Worm (Caenorhabditis elegans) whole organism, mixed stage, embryonic: ENCODE measurements around the gene C01G10.10.

Source experiments
- M03D4.4 ChIP-seq: sonication (generic microtip); optimal IDR thresholded peaks from 2 replicates; lab custom pipeline; 2017; ENCODE audit warnings: mild to moderate bottlenecking, missing genetic modification characterization, missing compliant biosample characterization
- bed-3 ChIP-seq: fragments of 200-800 bp; sonication (Bioruptor generic); optimal IDR thresholded peaks from 3 replicates; lab custom pipeline; 2018; ENCODE audit warnings: mild to moderate bottlenecking, missing genetic modification characterization, moderate library complexity, missing compliant biosample characterization
- blmp-1 ChIP-seq: fragments of 150-350 bp; optimal IDR thresholded peaks from 2 replicates; lab custom pipeline; 2014; ENCODE audit warnings: missing biosample characterization, missing genetic modification characterization
- ceh-39 ChIP-seq: fragments of 150-350 bp; optimal IDR thresholded peaks from 2 replicates; lab custom pipeline; 2014; ENCODE audit warnings: missing biosample characterization, missing genetic modification characterization
- ceh-43 ChIP-seq: fragments of 200-800 bp; sonication (Bioruptor generic); optimal IDR thresholded peaks from 2 replicates; lab custom pipeline; 2018; ENCODE audit warnings: mild to moderate bottlenecking, missing genetic modification characterization, moderate library complexity, missing compliant biosample characterization
- ceh-83 ChIP-seq: fragments of 200-800 bp; sonication (Bioruptor generic); optimal IDR thresholded peaks from 2 replicates; lab custom pipeline; 2018; ENCODE audit warnings: mild to moderate bottlenecking, missing genetic modification characterization, missing compliant biosample characterization
- ces-1 ChIP-seq: fragments of 150-350 bp; optimal IDR thresholded peaks from 2 replicates; lab custom pipeline; 2014; ENCODE audit warnings: missing biosample characterization, missing genetic modification reagents, missing genetic modification characterization
- cnd-1 ChIP-seq: fragments of 200-800 bp; sonication (Bioruptor generic); optimal IDR thresholded peaks from 2 replicates; lab custom pipeline; 2018; ENCODE audit warnings: mild to moderate bottlenecking, missing genetic modification characterization, missing compliant biosample characterization
- drap-1 ChIP-seq: fragments of 200-800 bp; sonication (Bioruptor generic); optimal IDR thresholded peaks from 3 replicates; lab custom pipeline; 2018; ENCODE audit warnings: mild to moderate bottlenecking, missing genetic modification characterization, missing compliant biosample characterization
- elt-1 ChIP-seq: sonication (generic microtip); optimal IDR thresholded peaks from 2 replicates; lab custom pipeline; 2017; ENCODE audit warnings: missing genetic modification characterization, mild to moderate bottlenecking, missing compliant biosample characterization, antibody characterized with exemption, moderate library complexity, borderline replicate concordance; ENCODE audit not compliant: insufficient read depth
- flh-1 ChIP-seq: fragments of 200-800 bp; sonication (Bioruptor generic); optimal IDR thresholded peaks from 2 replicates; lab custom pipeline; 2018; ENCODE audit warnings: mild to moderate bottlenecking, missing genetic modification characterization, moderate library complexity, missing compliant biosample characterization
- ham-2 ChIP-seq: fragments of 200-800 bp; sonication (Bioruptor generic); optimal IDR thresholded peaks from 2 replicates; lab custom pipeline; 2018; ENCODE audit warnings: mild to moderate bottlenecking, missing genetic modification characterization, missing compliant biosample characterization
- hlh-1 ChIP-seq: fragments of 150-350 bp; optimal IDR thresholded peaks from 2 replicates; lab custom pipeline; 2014; ENCODE audit warnings: missing biosample characterization, missing genetic modification reagents, missing genetic modification characterization
- lin-13 ChIP-seq: fragments of 150-350 bp; optimal IDR thresholded peaks from 2 replicates; lab custom pipeline; 2014; ENCODE audit warnings: missing biosample characterization, missing genetic modification characterization
- lin-32 ChIP-seq: fragments of 200-800 bp; sonication (Bioruptor generic); optimal IDR thresholded peaks from 2 replicates; lab custom pipeline; 2018; ENCODE audit warnings: mild to moderate bottlenecking, missing genetic modification characterization, missing compliant biosample characterization
- lsy-2 ChIP-seq: fragments of 150-350 bp; optimal IDR thresholded peaks from 2 replicates; lab custom pipeline; 2014; ENCODE audit warnings: missing biosample characterization, missing genetic modification characterization
- mab-5 ChIP-seq: fragments of 150-350 bp; optimal IDR thresholded peaks from 2 replicates; lab custom pipeline; 2014; ENCODE audit warnings: missing biosample characterization, missing genetic modification characterization
- mep-1 ChIP-seq: fragments of 150-350 bp; optimal IDR thresholded peaks from 2 replicates; lab custom pipeline; 2017; ENCODE audit warnings: missing biosample characterization, missing genetic modification reagents, missing genetic modification characterization, inconsistent platforms
- nhr-12 ChIP-seq: fragments of 150-350 bp; optimal IDR thresholded peaks from 2 replicates; lab custom pipeline; 2014; ENCODE audit warnings: missing biosample characterization, missing genetic modification characterization
- nhr-2 ChIP-seq: fragments of 150-350 bp; optimal IDR thresholded peaks from 2 replicates; lab custom pipeline; 2014; ENCODE audit warnings: missing biosample characterization, missing genetic modification characterization
- nhr-237 ChIP-seq: fragments of 150-350 bp; optimal IDR thresholded peaks from 2 replicates; lab custom pipeline; 2014; ENCODE audit warnings: missing biosample characterization, missing genetic modification characterization
- nhr-28 ChIP-seq: fragments of 150-350 bp; optimal IDR thresholded peaks from 2 replicates; lab custom pipeline; 2014; ENCODE audit warnings: missing biosample characterization, missing genetic modification characterization
- pha-4 ChIP-seq: fragments of 150-350 bp; optimal IDR thresholded peaks from 2 replicates; lab custom pipeline; 2018; ENCODE audit warnings: missing biosample characterization, missing genetic modification reagents, missing genetic modification characterization
- sem-2 ChIP-seq: fragments of 200-800 bp; sonication (Bioruptor generic); optimal IDR thresholded peaks from 2 replicates; lab custom pipeline; 2018; ENCODE audit warnings: mild to moderate bottlenecking, missing genetic modification characterization, missing compliant biosample characterization
- snpc-4 ChIP-seq: fragments of 150-350 bp; optimal IDR thresholded peaks from 2 replicates; lab custom pipeline; 2014; ENCODE audit warnings: missing biosample characterization, missing genetic modification characterization
- sptf-1 ChIP-seq: sonication (generic microtip); optimal IDR thresholded peaks from 2 replicates; lab custom pipeline; 2017; ENCODE audit warnings: mild to moderate bottlenecking, missing genetic modification characterization, moderate library complexity, missing compliant biosample characterization
- tbx-8 ChIP-seq: fragments of 200-800 bp; sonication (Bioruptor generic); optimal IDR thresholded peaks from 2 replicates; lab custom pipeline; 2018; ENCODE audit warnings: mild to moderate bottlenecking, missing genetic modification characterization, moderate library complexity, missing compliant biosample characterization
- unc-120 ChIP-seq: sonication (generic microtip); optimal IDR thresholded peaks from 2 replicates; lab custom pipeline; 2017; ENCODE audit warnings: missing genetic modification characterization, missing compliant biosample characterization; ENCODE audit not compliant: poor library complexity, severe bottlenecking
- unc-39 ChIP-seq: fragments of 150-350 bp; optimal IDR thresholded peaks from 2 replicates; lab custom pipeline; 2014; ENCODE audit warnings: missing biosample characterization, missing genetic modification characterization
- unc-62 ChIP-seq: fragments of 150-350 bp; optimal IDR thresholded peaks from 2 replicates; lab custom pipeline; 2014; ENCODE audit warnings: missing biosample characterization, missing genetic modification reagents, missing genetic modification characterization
- zip-8 ChIP-seq: fragments of 150-350 bp; optimal IDR thresholded peaks from 2 replicates; lab custom pipeline; 2014; ENCODE audit warnings: missing biosample characterization, missing genetic modification characterization
- ztf-11 ChIP-seq: fragments of 150-350 bp; optimal IDR thresholded peaks from 2 replicates; lab custom pipeline; 2014; ENCODE audit warnings: missing biosample characterization, missing genetic modification characterization

The C01G10.10 gene

DNA sequence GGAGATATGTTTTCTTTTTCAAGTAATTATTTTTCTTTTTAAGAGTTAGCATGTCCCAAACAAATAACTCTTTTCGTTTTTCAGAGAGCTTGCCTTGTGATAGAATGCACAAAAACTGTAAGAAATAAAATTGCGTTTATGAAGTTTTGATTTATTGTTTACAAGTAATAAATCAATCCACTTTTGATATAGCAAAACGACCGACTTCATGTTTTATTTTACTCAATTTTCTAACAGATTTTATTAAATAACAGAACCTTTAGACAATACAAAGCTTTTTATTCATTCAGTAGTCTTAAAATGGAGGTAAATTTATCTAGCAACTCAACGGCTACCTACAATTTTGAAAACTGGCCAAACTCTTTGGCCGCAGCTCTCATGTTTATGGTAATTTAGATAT, 12.5 kb upstream of the C01G10.10 start, which contains the start of gene srx-78:
srx-78 (plus strand) TSS at position 301 of the 400 bp plus-strand sequence.
- TF ChIP-seq nhr-12 (tag; lab: Kevin White, UChicago): no peak
- no peak for TF ChIP-seq M03D4.4
- TF ChIP-seq cnd-1 (tag; lab: Kevin White, UChicago): no peak
- TF ChIP-seq ztf-11 (tag; lab: Kevin White, UChicago): no peak
- no peak for TF ChIP-seq unc-62
- TF ChIP-seq lsy-2 (tag; lab: Kevin White, UChicago): no peak
- no peak for TF ChIP-seq nhr-237 (tag; lab: Kevin White, UChicago)
- TF ChIP-seq ham-2 (GFP tag; lab: Kevin White, UChicago): no peak
- TF ChIP-seq lin-13 (tag; lab: Kevin White, UChicago): no peak
- no peak for TF ChIP-seq ceh-83 (GFP tag; lab: Kevin White, UChicago)
- TF ChIP-seq blmp-1: no peak
- TF ChIP-seq mep-1 (tag; lab: Kevin White, UChicago): no peak
- no peak for TF ChIP-seq ceh-43 (GFP tag; lab: Kevin White, UChicago)
- no peak for TF ChIP-seq drap-1 (GFP tag; lab: Kevin White, UChicago)
- no peak for TF ChIP-seq hlh-1 (tag; lab: Kevin White, UChicago)
- no peak for TF ChIP-seq elt-1 (tag; lab: Kevin White, UChicago)

DNA sequence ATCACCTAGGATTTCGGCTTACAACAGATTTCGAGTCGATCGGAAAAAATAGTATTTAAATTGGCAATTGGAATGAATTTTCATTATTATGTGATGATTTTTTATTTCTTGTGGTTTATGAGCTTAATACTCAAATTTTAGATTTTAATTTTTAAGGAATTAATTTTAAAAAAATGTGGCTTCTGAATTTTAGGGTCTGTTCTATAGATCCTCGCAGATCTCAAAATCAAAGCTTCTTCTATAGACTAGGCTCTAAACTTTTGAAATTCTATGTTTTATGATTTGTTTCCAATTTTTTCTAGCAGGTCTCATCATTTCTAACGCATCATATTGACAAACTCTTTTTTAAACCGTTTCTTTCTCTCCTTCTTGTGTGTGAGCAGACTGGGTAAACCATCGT, 10.4 kb upstream of the C01G10.10 start, which contains the start of gene txt-12:
txt-12 (plus strand) TSS at position 301 of the 400 bp plus-strand sequence.
- TF ChIP-seq sptf-1 (tag; lab: Kevin White, UChicago): no peak
- no peak for TF ChIP-seq sem-2 (GFP tag; lab: Kevin White, UChicago)
- no peak for TF ChIP-seq ceh-83 (GFP tag; lab: Kevin White, UChicago)
- no peak for TF ChIP-seq nhr-237 (tag; lab: Kevin White, UChicago)
- TF ChIP-seq ztf-11 (tag; lab: Kevin White, UChicago): no peak
- no peak for TF ChIP-seq elt-1 (tag; lab: Kevin White, UChicago)
- TF ChIP-seq hlh-1 (tag; lab: Kevin White, UChicago): no peak
- no peak for TF ChIP-seq unc-120 (tag; lab: Kevin White, UChicago)
- TF ChIP-seq mep-1 (tag; lab: Kevin White, UChicago): no peak
- no peak for TF ChIP-seq flh-1
- TF ChIP-seq ces-1 (GFP tag; lab: Kevin White, UChicago): no peak
- TF ChIP-seq nhr-12 (tag; lab: Kevin White, UChicago): no peak
- no peak for TF ChIP-seq pha-4

DNA sequence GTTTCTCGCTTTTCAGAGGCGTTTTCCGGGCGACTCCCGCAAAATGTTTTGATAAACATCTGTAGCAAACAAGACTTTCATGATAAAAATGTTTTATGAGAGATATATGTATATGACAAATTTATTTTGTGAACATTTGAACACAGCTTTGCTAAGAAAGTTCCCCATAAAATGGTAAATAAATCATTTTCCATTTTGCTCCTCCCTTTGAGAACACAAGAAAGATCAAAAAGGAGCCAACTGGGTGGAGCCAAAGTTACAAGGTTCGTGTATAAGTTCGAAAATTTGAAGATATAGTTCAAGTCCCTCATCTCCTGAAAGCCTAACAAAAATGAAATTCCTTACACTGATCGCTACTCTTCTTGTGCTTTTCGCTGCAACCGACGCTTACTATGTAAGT, 8.2 kb upstream of the C01G10.10 start, which contains the start of gene C01G10.17:
C01G10.17 (plus strand) TSS at position 301 of the 400 bp plus-strand sequence.
- TF ChIP-seq mab-5: no peak
- no peak for TF ChIP-seq drap-1 (GFP tag; lab: Kevin White, UChicago)
- TF ChIP-seq blmp-1: no peak
- no peak for TF ChIP-seq elt-1 (tag; lab: Kevin White, UChicago)
- TF ChIP-seq zip-8 (tag; lab: Kevin White, UChicago): no peak
- no peak for TF ChIP-seq pha-4
- no peak for TF ChIP-seq unc-120 (tag; lab: Kevin White, UChicago)
- no peak for TF ChIP-seq sptf-1 (tag; lab: Kevin White, UChicago)
- TF ChIP-seq bed-3 (GFP tag; lab: Kevin White, UChicago): no peak
- no peak for TF ChIP-seq ceh-43 (GFP tag; lab: Kevin White, UChicago)
- TF ChIP-seq lin-32 (GFP tag; lab: Kevin White, UChicago): no peak
- TF ChIP-seq lsy-2 (tag; lab: Kevin White, UChicago): no peak
- TF ChIP-seq nhr-28 (tag; lab: Kevin White, UChicago): no peak
- TF ChIP-seq unc-39 (tag; lab: Kevin White, UChicago): no peak
- no peak for TF ChIP-seq ceh-39 (tag; lab: Kevin White, UChicago)
- TF ChIP-seq snpc-4 (tag; lab: Kevin White, UChicago): no peak
- TF ChIP-seq nhr-2 (tag; lab: Kevin White, UChicago): no peak

DNA sequence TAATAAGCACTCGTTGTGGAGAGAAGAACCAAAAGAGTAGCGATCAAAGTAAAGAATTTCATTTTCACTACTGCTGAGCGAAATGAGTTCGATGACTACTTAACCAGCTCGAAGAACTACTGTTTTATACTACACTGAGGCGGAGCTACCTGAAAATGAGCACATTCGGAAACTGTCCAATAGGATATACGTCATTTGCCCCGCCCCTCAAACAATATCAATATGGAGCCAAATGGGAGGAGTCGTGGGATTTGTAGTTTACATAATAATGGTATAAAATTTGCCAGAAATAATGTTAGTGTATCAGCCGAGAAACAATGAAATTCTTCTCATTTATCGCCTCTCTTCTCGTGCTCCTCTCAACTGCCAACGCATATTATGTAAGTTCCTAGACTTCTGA, 7.2 kb upstream of the C01G10.10 start, which contains the start of the genes C01G10.5 and C01G10.4:
C01G10.5 (minus strand) TSS at position 101 of the 400 bp plus-strand sequence.
C01G10.4 (plus strand) TSS at position 303 of the 400 bp plus-strand sequence.
- TF ChIP-seq tbx-8 (GFP tag; lab: Kevin White, UChicago) (no peak), ces-1 (GFP tag; lab: Kevin White, UChicago) (no peak), ztf-11 (tag; lab: Kevin White, UChicago) (no peak), elt-1 (tag; lab: Kevin White, UChicago) (no peak), unc-120 (tag; lab: Kevin White, UChicago) (no peak), zip-8 (tag; lab: Kevin White, UChicago) (no peak), sptf-1 (tag; lab: Kevin White, UChicago) (no peak), unc-39 (tag; lab: Kevin White, UChicago) (no peak)
